Fruit fly (Drosophila melanogaster): ENCODE measurements around the gene CG15283.

DNA sequence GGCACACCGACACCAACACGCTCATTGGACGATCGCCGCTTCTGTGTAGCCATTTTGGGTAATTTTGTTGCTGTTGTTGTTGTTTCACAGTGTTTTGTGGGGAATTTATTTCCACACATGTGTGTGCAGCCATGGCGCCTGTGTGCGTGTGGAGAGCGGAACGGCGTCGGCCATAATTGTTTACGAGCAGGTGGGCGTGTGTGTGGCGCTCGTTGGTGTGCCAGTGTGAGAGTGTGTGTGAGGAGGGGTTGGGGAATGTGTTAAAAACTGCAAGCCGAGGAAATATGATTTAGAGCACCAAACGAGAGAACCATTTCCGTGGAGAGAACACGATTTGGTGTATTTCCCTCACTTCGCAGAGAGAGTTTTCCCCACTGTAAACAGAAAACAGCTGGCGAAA, 40.4 kb downstream of the CG15283 start:
- TF ChIP-seq fd85E (GFP tag; optimal IDR thresholded peaks at IDR 0.05): no peak
- TF ChIP-seq CG3032 (tag; optimal IDR thresholded peaks at IDR 0.05): no peak
- TF ChIP-seq CG8632 (GFP tag; optimal IDR thresholded peaks at IDR 0.05): no peak

All from whole organism, prepupa.